Worm (Caenorhabditis elegans): ENCODE measurements around the gene Y22D7AL.11.

- TF ChIP-seq him-1 (tag; optimal IDR thresholded peaks at IDR 0.05) (no peak), dao-5 (tag; optimal IDR thresholded peaks at IDR 0.05) (no peak)
Observed at ce11 chrIII:1610938-1611337, 23.2 kb downstream of the Y22D7AL.11 start.
